Fruit fly (Drosophila melanogaster): ENCODE data around the gene CG6738.

CG6738 gene

dm6 chr3R:23131341-23131884 lies 32.1 kb downstream of the CG6738 start:
- no peak for TF ChIP-seq CG15710 (tag; optimal IDR thresholded peaks at IDR 0.05)
- no peak for TF ChIP-seq gl (tag; optimal IDR thresholded peaks at IDR 0.05)
- TF ChIP-seq CG32121 (GFP tag; IDR thresholded peaks at IDR 0.05), result no peak

DNA sequence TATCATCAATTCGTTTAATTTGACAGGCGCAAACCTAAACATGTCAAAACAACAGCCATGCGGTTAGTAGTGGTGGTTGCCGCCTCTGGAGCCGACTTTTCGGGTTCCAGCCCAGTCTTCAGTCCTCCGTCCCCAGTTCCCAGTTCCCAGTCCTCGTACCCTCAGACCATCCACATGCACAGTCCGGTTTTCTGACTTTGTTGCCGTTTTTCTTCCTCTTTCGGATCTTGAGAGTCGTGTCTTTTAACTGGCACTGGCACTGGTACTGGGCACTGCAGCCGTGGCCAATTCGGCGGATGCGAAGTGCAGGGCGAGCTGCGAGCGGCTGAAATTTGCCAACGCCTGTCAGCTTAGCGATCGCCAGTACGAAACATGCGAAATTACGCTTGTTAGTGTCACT lies 33.0 kb downstream of the CG6738 start:
- TF ChIP-seq CG8301 (tag; optimal IDR thresholded peaks at IDR 0.05), result no peak
- TF ChIP-seq CG13204 (GFP tag; optimal IDR thresholded peaks at IDR 0.05), result no peak
- TF ChIP-seq EcR (GFP tag; optimal IDR thresholded peaks at IDR 0.05), result no peak
- TF ChIP-seq CG10348 (GFP tag; IDR thresholded peaks at IDR 0.05), result no peak
- TF ChIP-seq CG17806 (tag; optimal IDR thresholded peaks at IDR 0.05), result no peak
- TF ChIP-seq CG32121 (GFP tag; IDR thresholded peaks at IDR 0.05), result no peak

- TF ChIP-seq D1 (tag; optimal IDR thresholded peaks at IDR 0.05), result no peak
- TF ChIP-seq Snoo (tag; optimal IDR thresholded peaks at IDR 0.05), result peak; percentile 2
Observed at dm6 chr3R:23133301-23133828, 34.0 kb downstream of the CG6738 start.

DNA sequence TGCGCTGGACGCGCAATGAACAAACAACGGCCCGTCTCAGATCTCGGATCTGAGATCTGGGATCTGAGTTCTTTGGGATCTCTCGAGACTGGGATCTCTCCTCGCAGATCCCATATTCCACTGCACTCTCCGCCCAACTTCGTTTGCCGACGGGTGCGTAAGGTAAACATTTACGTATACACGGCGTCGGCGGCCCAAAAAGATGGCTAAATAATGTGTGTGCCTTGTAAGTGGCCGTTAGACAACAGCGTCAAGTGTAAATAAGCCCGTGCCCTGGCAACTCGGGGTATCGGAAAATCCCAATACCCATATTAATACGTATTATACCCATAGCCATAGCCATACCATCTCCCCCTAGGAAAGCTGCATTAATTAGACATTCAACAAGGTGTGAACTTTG lies 35.4 kb downstream of the CG6738 start:
- no peak for TF ChIP-seq CG8159 (tag; optimal IDR thresholded peaks at IDR 0.05)
- TF ChIP-seq fd96Ca (GFP tag; IDR thresholded peaks at IDR 0.05), result no peak
- no peak for TF ChIP-seq CG12605 (GFP tag; IDR thresholded peaks at IDR 0.05)
- no peak for TF ChIP-seq CG32121 (GFP tag; IDR thresholded peaks at IDR 0.05)
- no peak for TF ChIP-seq CG17806 (tag; optimal IDR thresholded peaks at IDR 0.05)
- no peak for TF ChIP-seq Ets98B (GFP tag; IDR thresholded peaks at IDR 0.05)
- TF ChIP-seq CG4496 (GFP tag; IDR thresholded peaks at IDR 0.05), result no peak
- no peak for TF ChIP-seq D1 (tag; optimal IDR thresholded peaks at IDR 0.05)
- TF ChIP-seq Pif1B (GFP tag; optimal IDR thresholded peaks at IDR 0.05), result no peak
- TF ChIP-seq CG8301 (tag; optimal IDR thresholded peaks at IDR 0.05), result no peak
- TF ChIP-seq Pif1A (GFP tag; optimal IDR thresholded peaks at IDR 0.05), result no peak

DNA sequence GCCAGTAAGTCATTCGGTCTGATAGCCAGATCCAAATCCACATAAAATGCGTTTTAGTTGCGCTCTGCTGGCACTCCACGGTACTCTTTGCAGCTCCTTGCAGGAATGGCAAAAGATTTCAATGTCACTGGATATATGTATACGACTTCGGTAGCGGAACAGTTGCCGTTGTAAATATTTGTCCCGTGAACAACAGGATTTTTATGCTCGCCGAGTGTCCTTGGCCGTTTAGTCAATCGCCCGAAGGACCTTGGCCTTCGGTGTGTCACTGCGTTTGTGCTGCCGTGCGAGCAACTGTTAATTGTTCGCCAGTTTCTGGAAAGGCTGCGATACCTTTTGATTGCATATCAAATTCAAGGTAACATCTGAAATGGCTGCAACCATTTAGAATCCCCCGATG lies 39.1 kb downstream of the CG6738 start:
- no peak for TF ChIP-seq rn (GFP tag; IDR thresholded peaks at IDR 0.05)
- TF ChIP-seq CG12605 (GFP tag; IDR thresholded peaks at IDR 0.05), result no peak
- TF ChIP-seq CG17806 (tag; optimal IDR thresholded peaks at IDR 0.05), result no peak
- TF ChIP-seq CG8301 (tag; optimal IDR thresholded peaks at IDR 0.05), result no peak
- TF ChIP-seq CG4496 (GFP tag; IDR thresholded peaks at IDR 0.05), result no peak
- no peak for TF ChIP-seq Ets98B (GFP tag; IDR thresholded peaks at IDR 0.05)
- no peak for TF ChIP-seq CG14655 (GFP tag; optimal IDR thresholded peaks at IDR 0.05)
- TF ChIP-seq CG13204 (GFP tag; optimal IDR thresholded peaks at IDR 0.05), result no peak
- no peak for TF ChIP-seq EcR (GFP tag; optimal IDR thresholded peaks at IDR 0.05)
- no peak for TF ChIP-seq CG15710 (tag; optimal IDR thresholded peaks at IDR 0.05)
- no peak for TF ChIP-seq CG10348 (GFP tag; IDR thresholded peaks at IDR 0.05)
- no peak for TF ChIP-seq CG9948 (tag; optimal IDR thresholded peaks at IDR 0.05)
- no peak for TF ChIP-seq Pif1B (GFP tag; optimal IDR thresholded peaks at IDR 0.05)
- no peak for TF ChIP-seq CG34367 (tag; optimal IDR thresholded peaks at IDR 0.05)
- TF ChIP-seq Pif1A (GFP tag; optimal IDR thresholded peaks at IDR 0.05), result no peak

DNA sequence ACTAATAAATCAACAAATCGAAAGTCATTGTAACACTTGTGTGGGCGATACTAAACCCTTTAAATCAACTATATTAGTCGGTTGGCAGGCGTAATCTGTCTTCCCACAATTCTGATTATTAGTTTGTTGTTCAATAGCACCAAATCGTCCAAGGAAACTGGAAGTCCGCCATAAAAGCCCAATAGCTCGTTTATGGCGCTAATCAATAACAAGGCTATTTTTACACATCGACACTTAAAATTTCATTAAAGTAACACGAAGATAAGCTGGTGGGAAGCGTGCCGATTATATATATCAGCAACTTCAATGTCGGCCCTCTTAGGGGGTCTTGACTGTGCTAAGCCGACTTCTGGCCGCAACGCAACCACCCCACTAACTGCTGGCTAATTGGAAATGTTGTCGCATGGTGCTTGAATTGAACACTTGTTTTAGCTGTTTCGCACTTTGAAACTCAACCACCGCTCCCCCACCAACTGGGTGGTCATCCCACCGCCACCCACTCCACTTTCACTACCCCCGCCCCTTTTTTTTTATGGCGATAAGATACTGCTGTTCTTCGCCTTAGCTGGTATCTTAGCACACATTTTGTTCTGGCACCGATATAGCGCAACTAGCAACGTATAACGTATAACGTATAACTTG lies 39.8 kb downstream of the CG6738 start:
- no peak for TF ChIP-seq CG13204 (GFP tag; optimal IDR thresholded peaks at IDR 0.05)
- TF ChIP-seq CG10348 (GFP tag; IDR thresholded peaks at IDR 0.05), result no peak
- no peak for TF ChIP-seq CG34367 (tag; optimal IDR thresholded peaks at IDR 0.05)
- no peak for TF ChIP-seq fd96Ca (GFP tag; IDR thresholded peaks at IDR 0.05)
- no peak for TF ChIP-seq CG32121 (GFP tag; IDR thresholded peaks at IDR 0.05)
- TF ChIP-seq CG17806 (tag; optimal IDR thresholded peaks at IDR 0.05), result no peak
- TF ChIP-seq CG14655 (GFP tag; optimal IDR thresholded peaks at IDR 0.05), result no peak
- TF ChIP-seq CG9948 (tag; optimal IDR thresholded peaks at IDR 0.05), result no peak
- no peak for TF ChIP-seq rn (GFP tag; IDR thresholded peaks at IDR 0.05)
- TF ChIP-seq CG8159 (tag; optimal IDR thresholded peaks at IDR 0.05), result no peak
- no peak for TF ChIP-seq CG8301 (tag; optimal IDR thresholded peaks at IDR 0.05)
- TF ChIP-seq Ets98B (GFP tag; IDR thresholded peaks at IDR 0.05), result no peak
- no peak for TF ChIP-seq CG4496 (GFP tag; IDR thresholded peaks at IDR 0.05)
- TF ChIP-seq Snoo (tag; optimal IDR thresholded peaks at IDR 0.05), result no peak
- TF ChIP-seq CG12605 (GFP tag; IDR thresholded peaks at IDR 0.05), result no peak
- no peak for TF ChIP-seq Pif1B (GFP tag; optimal IDR thresholded peaks at IDR 0.05)
- TF ChIP-seq EcR (GFP tag; optimal IDR thresholded peaks at IDR 0.05), result no peak

dm6 chr3R:23139634-23140010 lies 40.3 kb downstream of the CG6738 start:
- TF ChIP-seq D1 (tag; optimal IDR thresholded peaks at IDR 0.05) (no peak), fd96Ca (GFP tag; IDR thresholded peaks at IDR 0.05) (no peak), Pif1B (GFP tag; optimal IDR thresholded peaks at IDR 0.05) (no peak), CG4496 (GFP tag; IDR thresholded peaks at IDR 0.05) (peak; percentile 27; the same call in 1 of the 3 replicates)
